Worm (Caenorhabditis elegans) whole organism, midembryonic: ENCODE results near the gene C06G4.6.

Experiments used
- T22C8.4 ChIP-seq: fragments of 200-800 bp; sonication (Bioruptor generic); IDR thresholded peaks from 2 replicates; pipeline ENCODE4 v1.3.6; 2022; ENCODE audit warnings: missing genetic modification characterization, missing compliant biosample characterization
- cog-1 ChIP-seq: sonication (generic microtip); optimal IDR thresholded peaks from 2 replicates; lab custom pipeline; 2016; ENCODE audit warnings: missing genetic modification characterization, missing compliant biosample characterization
- flt-1 ChIP-seq: fragments of 200-800 bp; sonication (Bioruptor generic); IDR thresholded peaks from 2 replicates; pipeline ENCODE4 v1.3.6; 2022; ENCODE audit warnings: missing genetic modification characterization, missing compliant biosample characterization
- klf-2 ChIP-seq: fragments of 200-800 bp; sonication (Bioruptor generic); conservative IDR thresholded peaks from 2 replicates; pipeline ENCODE4 v1.3.6; 2022; ENCODE audit warnings: missing genetic modification reagents, missing genetic modification characterization, missing compliant biosample characterization
- med-1 ChIP-seq: sonication (generic microtip); optimal IDR thresholded peaks from 2 replicates; lab custom pipeline; 2017; ENCODE audit warnings: missing genetic modification characterization, mild to moderate bottlenecking, missing compliant biosample characterization, antibody characterized with exemption, missing genetic modification reagents; ENCODE audit not compliant: insufficient read depth
- ref-1 ChIP-seq: fragments of 200-800 bp; sonication (Bioruptor generic); conservative IDR thresholded peaks from 2 replicates; pipeline ENCODE4 v1.3.6; 2022; ENCODE audit warnings: missing genetic modification reagents, missing genetic modification characterization, missing compliant biosample characterization
- tab-1 ChIP-seq: fragments of 200-800 bp; sonication (Bioruptor generic); IDR thresholded peaks from 2 replicates; pipeline ENCODE4 v1.3.6; 2022; ENCODE audit warnings: missing genetic modification characterization, missing compliant biosample characterization
- ztf-23 ChIP-seq: fragments of 200-800 bp; sonication (Bioruptor generic); IDR thresholded peaks from 2 replicates; pipeline ENCODE4 v1.3.6; 2022; ENCODE audit warnings: missing genetic modification reagents, missing genetic modification characterization, missing compliant biosample characterization
- ztf-29 ChIP-seq: fragments of 200-800 bp; sonication (Bioruptor generic); IDR thresholded peaks from 2 replicates; pipeline ENCODE4 v1.3.6; 2022; ENCODE audit warnings: missing genetic modification reagents, missing genetic modification characterization, missing compliant biosample characterization

DNA sequence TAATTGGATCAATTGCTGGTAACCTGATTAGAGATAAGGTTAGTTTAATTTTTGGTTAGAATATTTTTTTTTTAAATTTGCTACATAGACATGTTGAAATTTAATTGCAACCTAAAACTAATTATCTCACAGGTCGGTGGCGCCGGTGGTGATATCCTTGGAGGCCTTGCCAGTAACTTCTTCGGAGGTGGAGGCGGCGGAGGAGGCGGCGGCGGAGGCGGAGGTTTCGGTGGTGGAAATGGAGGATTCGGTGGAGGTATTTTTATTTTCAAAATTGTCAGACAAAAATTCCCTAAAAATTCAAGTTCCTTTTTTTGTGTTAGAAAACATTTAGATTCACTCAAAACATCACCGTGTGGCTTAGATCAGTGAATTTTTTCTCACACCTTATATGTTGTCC lies 23.0 kb upstream of the C06G4.6 start:
- TF ChIP-seq klf-2 (GFP tag; lab: Robert Waterston, UW) (no peak), ztf-23 (GFP tag; lab: Robert Waterston, UW) (no peak), tab-1 (GFP tag; lab: Robert Waterston, UW) (no peak), T22C8.4 (GFP tag; lab: Robert Waterston, UW) (no peak), med-1 (no peak), ztf-29 (GFP tag; lab: Robert Waterston, UW) (no peak), flt-1 (no peak), ref-1 (GFP tag; lab: Robert Waterston, UW) (no peak), cog-1 (tag; lab: Kevin White, UChicago) (no peak)
